Worm (Caenorhabditis elegans) whole organism, L1 larva: ENCODE data around the gene ZK546.5.

Source experiments
- C04F5.9 ChIP-seq: sonication (generic microtip); optimal IDR thresholded peaks from 2 replicates; lab custom pipeline; 2016; ENCODE audit warnings: missing genetic modification characterization, missing compliant biosample characterization
- aha-1 ChIP-seq: fragments of 150-350 bp; optimal IDR thresholded peaks from 2 replicates; lab custom pipeline; 2014; ENCODE audit warnings: missing biosample characterization, missing genetic modification characterization
- ama-1 ChIP-seq: fragments of 150-350 bp; optimal IDR thresholded peaks from 2 replicates; lab custom pipeline; 2014
- blmp-1 ChIP-seq: fragments of 150-350 bp; optimal IDR thresholded peaks from 2 replicates; lab custom pipeline; 2014; ENCODE audit warnings: missing biosample characterization, missing genetic modification characterization
- dpl-1 ChIP-seq, 3 experiments: fragments of 150-350 bp in 2 of 3; sonication (generic microtip) in 1 of 3; optimal IDR thresholded peaks; 2 replicates each; lab custom pipeline; 2014 to 2017; ENCODE audit warnings: missing biosample characterization in 3 of 3, missing genetic modification characterization in 3 of 3, missing genetic modification reagents in 3 of 3
- dsc-1 ChIP-seq: sonication (generic microtip); optimal IDR thresholded peaks from 2 replicates; lab custom pipeline; 2016; ENCODE audit warnings: mild to moderate bottlenecking, missing genetic modification characterization, missing compliant biosample characterization
- efl-1 ChIP-seq, 4 experiments: fragments of 150-350 bp; optimal IDR thresholded peaks in 3 of 4; peaks in 1 of 4; 1 replicate in 1 of 4; 2 replicates in 3 of 4; lab custom pipeline; 2014; ENCODE audit warnings: missing biosample characterization in 2 of 4, missing genetic modification characterization in 2 of 4, missing genetic modification reagents in 2 of 4
- efl-3 ChIP-seq: fragments of 200-800 bp; sonication (Bioruptor generic); optimal IDR thresholded peaks from 2 replicates; lab custom pipeline; 2018; ENCODE audit warnings: mild to moderate bottlenecking, missing genetic modification characterization, missing compliant biosample characterization
- egl-13 ChIP-seq: sonication (generic microtip); optimal IDR thresholded peaks from 2 replicates; lab custom pipeline; 2016; ENCODE audit warnings: missing genotype, missing genetic modification reagents, missing genetic modification characterization, missing compliant biosample characterization
- egl-27 ChIP-seq, 2 experiments: fragments of 150-350 bp in 1 of 2; sonication (generic microtip); optimal IDR thresholded peaks; 3 replicates each; lab custom pipeline; 2017 to 2018; ENCODE audit warnings: missing biosample characterization in 2 of 2, missing genetic modification characterization in 2 of 2, missing genetic modification reagents in 2 of 2
- elt-2 ChIP-seq: sonication (generic microtip); optimal IDR thresholded peaks from 2 replicates; lab custom pipeline; 2016; ENCODE audit warnings: missing genetic modification characterization, mild to moderate bottlenecking, inconsistent platforms, missing compliant biosample characterization, missing genetic modification reagents
- fkh-4 ChIP-seq: sonication (generic microtip); optimal IDR thresholded peaks from 2 replicates; lab custom pipeline; 2016; ENCODE audit warnings: missing compliant biosample characterization, missing genetic modification characterization, borderline replicate concordance
- fkh-8 ChIP-seq: sonication (generic microtip); optimal IDR thresholded peaks from 2 replicates; lab custom pipeline; 2016; ENCODE audit warnings: mild to moderate bottlenecking, missing genetic modification characterization, missing compliant biosample characterization
- grh-1 ChIP-seq: fragments of 200-800 bp; sonication (Bioruptor generic); IDR thresholded peaks from 2 replicates; pipeline ENCODE4 v1.3.6; 2022; ENCODE audit warnings: missing genetic modification reagents, missing genetic modification characterization, missing compliant biosample characterization
- lin-13 ChIP-seq: fragments of 150-350 bp; optimal IDR thresholded peaks from 2 replicates; lab custom pipeline; 2014; ENCODE audit warnings: missing biosample characterization, missing genetic modification reagents, missing genetic modification characterization
- lin-14 ChIP-seq: fragments of 200-800 bp; sonication (Bioruptor generic); optimal IDR thresholded peaks from 2 replicates; lab custom pipeline; 2018; ENCODE audit warnings: mild to moderate bottlenecking, missing genetic modification characterization, moderate library complexity, missing compliant biosample characterization
- lin-15B ChIP-seq: fragments of 150-350 bp; sonication (generic microtip); optimal IDR thresholded peaks from 3 replicates; lab custom pipeline; 2014; ENCODE audit warnings: missing biosample characterization, missing genetic modification characterization
- lin-35 ChIP-seq, 2 experiments: fragments of 150-350 bp; optimal IDR thresholded peaks; 2 replicates each; lab custom pipeline; 2014; ENCODE audit warnings: missing biosample characterization in 2 of 2, missing genetic modification characterization in 2 of 2, missing genetic modification reagents in 2 of 2
- lir-3 ChIP-seq: sonication (generic microtip); optimal IDR thresholded peaks from 2 replicates; lab custom pipeline; 2016; ENCODE audit warnings: mild to moderate bottlenecking, missing genetic modification characterization, moderate library complexity, missing compliant biosample characterization; ENCODE audit not compliant: poor library complexity
- lsy-2 ChIP-seq, 2 experiments: fragments of 150-350 bp; optimal IDR thresholded peaks; 2 replicates each; lab custom pipeline; 2014; ENCODE audit warnings: missing biosample characterization in 2 of 2, missing genetic modification characterization in 2 of 2
- mab-9 ChIP-seq: fragments of 200-800 bp; sonication (Bioruptor generic); IDR thresholded peaks from 2 replicates; pipeline ENCODE4 v1.3.6; 2022; ENCODE audit warnings: missing genetic modification reagents, missing genetic modification characterization, missing compliant biosample characterization
- mdl-1 ChIP-seq, 2 experiments: fragments of 150-350 bp; optimal IDR thresholded peaks; 2 replicates each; lab custom pipeline; 2014 to 2017; ENCODE audit warnings: missing biosample characterization in 2 of 2, missing genetic modification characterization in 2 of 2, inconsistent platforms in 1 of 2
- nhr-12 ChIP-seq: sonication (generic microtip); optimal IDR thresholded peaks from 2 replicates; lab custom pipeline; 2017; ENCODE audit warnings: missing biosample characterization, missing genetic modification characterization
- nhr-19 ChIP-seq: fragments of 200-800 bp; sonication (Bioruptor generic); conservative IDR thresholded peaks from 2 replicates; pipeline ENCODE4 v1.3.6; 2022; ENCODE audit warnings: missing genetic modification characterization, missing compliant biosample characterization
- nhr-20 ChIP-seq: sonication (generic microtip); optimal IDR thresholded peaks from 2 replicates; lab custom pipeline; 2016; ENCODE audit warnings: mild to moderate bottlenecking, missing genetic modification characterization, missing compliant biosample characterization
- nhr-71 ChIP-seq: sonication (generic microtip); optimal IDR thresholded peaks from 2 replicates; lab custom pipeline; 2016; ENCODE audit warnings: mild to moderate bottlenecking, missing genetic modification characterization, moderate library complexity, missing compliant biosample characterization
- nhr-77 ChIP-seq: fragments of 150-350 bp; optimal IDR thresholded peaks from 2 replicates; lab custom pipeline; 2014; ENCODE audit warnings: missing biosample characterization, missing genetic modification characterization
- nhr-84 ChIP-seq: sonication (generic microtip); optimal IDR thresholded peaks from 2 replicates; lab custom pipeline; 2017; ENCODE audit warnings: missing biosample characterization, missing genetic modification characterization
- pag-3 ChIP-seq: sonication (generic microtip); optimal IDR thresholded peaks from 2 replicates; lab custom pipeline; 2017; ENCODE audit warnings: missing genetic modification characterization, mild to moderate bottlenecking, missing compliant biosample characterization, antibody characterized with exemption, borderline replicate concordance; ENCODE audit not compliant: insufficient read depth
- pax-3 ChIP-seq: fragments of 200-800 bp; sonication (Bioruptor generic); optimal IDR thresholded peaks from 2 replicates; lab custom pipeline; 2018; ENCODE audit warnings: mild to moderate bottlenecking, missing genetic modification characterization, moderate library complexity, missing compliant biosample characterization
- pqm-1 ChIP-seq: sonication (generic microtip); optimal IDR thresholded peaks from 3 replicates; lab custom pipeline; 2017; ENCODE audit warnings: missing biosample characterization, missing genetic modification characterization
- rnt-1 ChIP-seq: sonication (generic microtip); optimal IDR thresholded peaks from 2 replicates; lab custom pipeline; 2016; ENCODE audit warnings: mild to moderate bottlenecking, missing genetic modification characterization, moderate library complexity, missing compliant biosample characterization
- skn-1 ChIP-seq: fragments of 150-350 bp; optimal IDR thresholded peaks from 2 replicates; lab custom pipeline; 2014; ENCODE audit warnings: missing biosample characterization, missing genetic modification characterization
- snpc-4 ChIP-seq: fragments of 150-350 bp; optimal IDR thresholded peaks from 2 replicates; lab custom pipeline; 2014; ENCODE audit warnings: missing biosample characterization, missing genetic modification characterization
- sox-4 ChIP-seq: sonication (generic microtip); optimal IDR thresholded peaks from 2 replicates; lab custom pipeline; 2016; ENCODE audit warnings: missing genetic modification characterization, missing compliant biosample characterization
- tbx-2 ChIP-seq: sonication (generic microtip); optimal IDR thresholded peaks from 2 replicates; lab custom pipeline; 2016; ENCODE audit warnings: missing genetic modification characterization, missing compliant biosample characterization
- unc-130 ChIP-seq: fragments of 150-350 bp; optimal IDR thresholded peaks from 2 replicates; lab custom pipeline; 2017; ENCODE audit warnings: missing biosample characterization, missing genetic modification characterization, inconsistent platforms
- unc-62 ChIP-seq: fragments of 150-350 bp; optimal IDR thresholded peaks from 2 replicates; lab custom pipeline; 2014; ENCODE audit warnings: missing biosample characterization, missing genetic modification reagents, missing genetic modification characterization
- xbp-1 ChIP-seq: sonication (generic microtip); optimal IDR thresholded peaks from 2 replicates; lab custom pipeline; 2016; ENCODE audit warnings: missing genetic modification characterization, missing compliant biosample characterization
- zip-4 ChIP-seq: fragments of 200-800 bp; sonication (Bioruptor generic); optimal IDR thresholded peaks from 2 replicates; lab custom pipeline; 2018; ENCODE audit warnings: mild to moderate bottlenecking, missing genetic modification characterization, moderate library complexity, missing compliant biosample characterization
- ztf-4 ChIP-seq: fragments of 150-350 bp; optimal IDR thresholded peaks from 2 replicates; lab custom pipeline; 2014; ENCODE audit warnings: missing biosample characterization, missing genetic modification characterization

ZK546.5 gene

ce11 chrII:4904277-4904676, 31.3 kb upstream of the ZK546.5 start (continued):
- TF ChIP-seq zip-4 (GFP tag; lab: Kevin White, UChicago) (no peak), lir-3 (peak; percentile 35), lin-13 (GFP tag; lab: Kevin White, UChicago) (peak; percentile 34), lin-35 (GFP tag; optimal IDR thresholded peaks at IDR 0.05; lab: Kevin White, UChicago) (peak; percentile 77 to 81), egl-13 (tag; lab: Kevin White, UChicago) (peak; percentile 4), blmp-1 (tag; lab: Kevin White, UChicago) (peak; percentile 48), nhr-20 (tag; lab: Kevin White, UChicago) (peak; percentile 80), egl-27 (tag; optimal IDR thresholded peaks at IDR 0.05; lab: Kevin White, UChicago) (no peak), ztf-4 (tag; lab: Kevin White, UChicago) (peak; percentile 32), lin-14 (GFP tag; lab: Kevin White, UChicago) (peak; percentile 87), elt-2 (peak; percentile 23), nhr-71 (peak; percentile 80), lin-15B (tag; lab: Kevin White, UChicago) (peak; percentile 34)

ce11 chrII:4904778-4905177, 30.8 kb upstream of the ZK546.5 start, which contains the start of gene btbd-10:
Gene btbd-10 (plus strand): TSS chrII:4905008.
- TF ChIP-seq aha-1 (no peak), dpl-1 (GFP tag; optimal IDR thresholded peaks at IDR 0.05; lab: Kevin White, UChicago) (no peak), nhr-20 (tag; lab: Kevin White, UChicago) (no peak), egl-27 (tag; optimal IDR thresholded peaks at IDR 0.05; lab: Kevin White, UChicago) (no peak), blmp-1 (tag; lab: Kevin White, UChicago) (no peak)

- no peak for TF ChIP-seq sox-4 (tag; lab: Kevin White, UChicago)
- TF ChIP-seq skn-1 (tag; lab: Kevin White, UChicago): no peak
- no peak for TF ChIP-seq egl-13 (tag; lab: Kevin White, UChicago)
- no peak for TF ChIP-seq nhr-77 (tag; lab: Kevin White, UChicago)
- no peak for TF ChIP-seq efl-1 (optimal IDR thresholded peaks at IDR 0.05; lab: Kevin White, UChicago)
- no peak for TF ChIP-seq efl-1 (GFP tag; optimal IDR thresholded peaks at IDR 0.05 in 1 of 2; lab: Kevin White, UChicago)
- TF ChIP-seq C04F5.9: no peak
- TF ChIP-seq lin-35 (GFP tag; optimal IDR thresholded peaks at IDR 0.05; lab: Kevin White, UChicago): no peak
- TF ChIP-seq tbx-2: no peak
- no peak for TF ChIP-seq mab-9 (GFP tag; lab: Robert Waterston, UW)
- no peak for TF ChIP-seq lin-15B (tag; lab: Kevin White, UChicago)
- TF ChIP-seq egl-27 (tag; optimal IDR thresholded peaks at IDR 0.05; lab: Kevin White, UChicago): no peak
- no peak for TF ChIP-seq unc-130 (tag; lab: Kevin White, UChicago)
- TF ChIP-seq efl-3: no peak
Measured at ce11 chrII:4905331-4905730, 30.3 kb upstream of the ZK546.5 start.

ce11 chrII:4905883-4906282, 29.7 kb upstream of the ZK546.5 start:
- TF ChIP-seq fkh-4 (tag; lab: Kevin White, UChicago) (peak; percentile 77), dsc-1 (tag; lab: Kevin White, UChicago) (peak; percentile 92), lin-35 (GFP tag; optimal IDR thresholded peaks at IDR 0.05; lab: Kevin White, UChicago) (no peak)

ce11 chrII:4908160-4908559, 27.5 kb upstream of the ZK546.5 start:
- TF ChIP-seq nhr-12 (tag; lab: Kevin White, UChicago) (no peak), blmp-1 (tag; lab: Kevin White, UChicago) (peak; percentile 9), nhr-19 (GFP tag; lab: Robert Waterston, UW) (no peak), grh-1 (GFP tag; lab: Robert Waterston, UW) (no peak), efl-1 (optimal IDR thresholded peaks at IDR 0.05; lab: Kevin White, UChicago) (peak; percentile 11 to 20), efl-1 (GFP tag; optimal IDR thresholded peaks at IDR 0.05 in 1 of 2; lab: Kevin White, UChicago) (peak in 1 of 2 experiments; percentile 86), mdl-1 (tag; optimal IDR thresholded peaks at IDR 0.05; lab: Kevin White, UChicago) (no peak), rnt-1 (tag; lab: Kevin White, UChicago) (peak; percentile 42), fkh-8 (tag; lab: Kevin White, UChicago) (peak; percentile 54), ama-1 (lab: Kevin White, UChicago) (no peak), dpl-1 (GFP tag; optimal IDR thresholded peaks at IDR 0.05; lab: Kevin White, UChicago) (peak in 1 of 3 experiments; percentile 2), nhr-77 (tag; lab: Kevin White, UChicago) (no peak), fkh-4 (tag; lab: Kevin White, UChicago) (no peak), pax-3 (tag; lab: Kevin White, UChicago) (no peak), lin-14 (GFP tag; lab: Kevin White, UChicago) (peak; percentile 77), xbp-1 (no peak), pag-3 (tag; lab: Kevin White, UChicago) (no peak), nhr-84 (no peak), pqm-1 (tag; lab: Kevin White, UChicago) (no peak), lir-3 (no peak), tbx-2 (peak; percentile 27), unc-62 (no peak), lsy-2 (tag; optimal IDR thresholded peaks at IDR 0.05; lab: Kevin White, UChicago) (peak in 1 of 2 experiments; percentile 5), skn-1 (tag; lab: Kevin White, UChicago) (peak; percentile 97), snpc-4 (tag; lab: Kevin White, UChicago) (no peak)
